Worm (Caenorhabditis elegans) whole organism, young adult: Measurements from ENCODE around the gene pitr-3.

Experiments
- athp-1 ChIP-seq: sonication (generic microtip); optimal IDR thresholded peaks from 2 replicates; lab custom pipeline; 2017; ENCODE audit warnings: mild to moderate bottlenecking, missing genetic modification characterization, missing compliant biosample characterization
- cebp-2 ChIP-seq: fragments of 200-800 bp; sonication (Bioruptor generic); IDR thresholded peaks from 2 replicates; pipeline ENCODE4 v1.3.6; 2022; ENCODE audit warnings: missing genetic modification characterization, missing compliant biosample characterization
- egl-18 ChIP-seq: fragments of 200-800 bp; sonication (Bioruptor generic); IDR thresholded peaks from 2 replicates; pipeline ENCODE4 v1.3.6; 2022; ENCODE audit warnings: missing genetic modification reagents, missing genetic modification characterization, missing compliant biosample characterization
- let-607 ChIP-seq, 2 experiments: fragments of 200-800 bp in 1 of 2; sonication (Bioruptor generic) in 1 of 2; sonication (generic microtip) in 1 of 2; optimal IDR thresholded peaks; 2 replicates each; lab custom pipeline; 2016 to 2018; ENCODE audit warnings: mild to moderate bottlenecking in 2 of 2, missing compliant biosample characterization in 2 of 2, missing genetic modification characterization in 2 of 2, moderate library complexity in 2 of 2, missing genotype in 1 of 2
- lin-35 ChIP-seq, 3 experiments: fragments of 150-350 bp in 2 of 3; sonication (generic microtip) in 1 of 3; optimal IDR thresholded peaks; 2 replicates each; lab custom pipeline; 2014 to 2018; ENCODE audit warnings: missing biosample characterization in 3 of 3, missing genetic modification characterization in 3 of 3, missing genetic modification reagents in 3 of 3
- lin-54 ChIP-seq: fragments of 200-800 bp; sonication (Bioruptor generic); optimal IDR thresholded peaks from 2 replicates; lab custom pipeline; 2018; ENCODE audit warnings: mild to moderate bottlenecking, missing genetic modification characterization, missing compliant biosample characterization
- mcd-1 ChIP-seq: fragments of 200-800 bp; sonication (Bioruptor generic); IDR thresholded peaks from 2 replicates; pipeline ENCODE4 v1.3.6; 2022; ENCODE audit warnings: missing genetic modification reagents, missing genetic modification characterization, missing compliant biosample characterization
- nhr-90 ChIP-seq: sonication (generic microtip); optimal IDR thresholded peaks from 2 replicates; lab custom pipeline; 2016; ENCODE audit warnings: missing genotype, mild to moderate bottlenecking, missing genetic modification characterization, missing compliant biosample characterization
- repo-1 ChIP-seq: sonication (generic microtip); optimal IDR thresholded peaks from 2 replicates; lab custom pipeline; 2017; ENCODE audit warnings: mild to moderate bottlenecking, missing genetic modification characterization, missing compliant biosample characterization
- sdz-38 ChIP-seq: sonication (generic microtip); optimal IDR thresholded peaks from 2 replicates; lab custom pipeline; 2016; ENCODE audit warnings: missing genotype, missing genetic modification characterization, missing compliant biosample characterization
- snpc-4 ChIP-seq, 5 experiments: fragments of 150-350 bp in 1 of 5; sonication (generic microtip) in 4 of 5; optimal IDR thresholded peaks; 2 replicates each; lab custom pipeline; 2014 to 2018; ENCODE audit warnings: missing genetic modification characterization in 5 of 5, missing biosample characterization in 3 of 5, antibody characterized with exemption in 2 of 5, mild to moderate bottlenecking in 2 of 5, missing compliant biosample characterization in 2 of 5, missing genotype in 2 of 5, moderate library complexity in 2 of 5, missing genetic modification reagents in 1 of 5
- unc-62 ChIP-seq: fragments of 150-350 bp; optimal IDR thresholded peaks from 2 replicates; lab custom pipeline; 2014; ENCODE audit warnings: missing biosample characterization, missing genetic modification reagents, missing genetic modification characterization
- ztf-25 ChIP-seq: fragments of 200-800 bp; sonication (Bioruptor generic); IDR thresholded peaks from 2 replicates; pipeline ENCODE4 v1.3.6; 2022; ENCODE audit warnings: missing genetic modification reagents, missing genetic modification characterization, missing compliant biosample characterization

- no peak for TF ChIP-seq mcd-1 (GFP tag; lab: Robert Waterston, UW)
- TF ChIP-seq lin-35 (GFP tag; optimal IDR thresholded peaks at IDR 0.05; lab: Kevin White, UChicago) = no peak
- no peak for TF ChIP-seq athp-1 (tag; lab: Kevin White, UChicago)
- TF ChIP-seq cebp-2 (GFP tag; lab: Robert Waterston, UW) = no peak
- no peak for TF ChIP-seq snpc-4 (GFP tag; optimal IDR thresholded peaks at IDR 0.05; lab: Kevin White, UChicago)
- no peak for TF ChIP-seq snpc-4 (tag; optimal IDR thresholded peaks at IDR 0.05; lab: Kevin White, UChicago)
- no peak for TF ChIP-seq egl-18 (GFP tag; lab: Robert Waterston, UW)
- no peak for TF ChIP-seq repo-1 (tag; lab: Kevin White, UChicago)
- TF ChIP-seq unc-62 = no peak
- no peak for TF ChIP-seq let-607 (tag; optimal IDR thresholded peaks at IDR 0.05; lab: Kevin White, UChicago)
- TF ChIP-seq sdz-38 (tag; lab: Kevin White, UChicago) = no peak
- TF ChIP-seq lin-54 (GFP tag; lab: Kevin White, UChicago) = no peak
- TF ChIP-seq ztf-25 = no peak
- TF ChIP-seq nhr-90 (tag; lab: Kevin White, UChicago) = no peak
Measured at ce11 chrV:9137618-9138017, 3.6 kb downstream of the pitr-3 start, which contains the start of gene pitr-2.
